Worm (Caenorhabditis elegans): ENCODE data around the gene osm-12.

ce11 chrIII:12230195-12230594, 27.9 kb upstream of the osm-12 start:
- TF ChIP-seq nhr-76 (tag; optimal IDR thresholded peaks at IDR 0.05) (no peak), ceh-82 (tag; optimal IDR thresholded peaks at IDR 0.05) (no peak), unc-62 (GFP tag; optimal IDR thresholded peaks at IDR 0.05) (no peak), elt-3 (tag; optimal IDR thresholded peaks at IDR 0.05) (no peak)
